Fruit fly (Drosophila melanogaster) whole organism, embryonic: ENCODE measurements around the gene Atat.

Experiments used
- Abd-B ChIP-seq: fragments of 200-800 bp; sonication (Bioruptor generic); optimal IDR thresholded peaks from 2 replicates; lab custom pipeline; 2018; ENCODE audit warnings: missing biosample characterization, mild to moderate bottlenecking, missing genetic modification characterization, moderate library complexity
- Ada2b ChIP-seq: fragments of 200-800 bp; sonication (Bioruptor generic); IDR thresholded peaks from 2 replicates; pipeline ENCODE4 v1.3.6; 2022; ENCODE audit warnings: missing biosample characterization, missing genetic modification characterization
- BtbVII ChIP-seq: fragments of 200-800 bp; sonication (Bioruptor generic); optimal IDR thresholded peaks from 3 replicates; lab custom pipeline; 2017; ENCODE audit warnings: missing biosample characterization, mild to moderate bottlenecking, missing genetic modification characterization
- CG10543 ChIP-seq: fragments of 200-800 bp; sonication (Bioruptor generic); optimal IDR thresholded peaks from 3 replicates; lab custom pipeline; 2017; ENCODE audit warnings: missing biosample characterization, mild to moderate bottlenecking, missing genetic modification characterization, moderate library complexity
- CG1233 ChIP-seq: fragments of 200-800 bp; sonication (Bioruptor generic); optimal IDR thresholded peaks from 4 replicates; lab custom pipeline; 2018; ENCODE audit warnings: missing biosample characterization, mild to moderate bottlenecking, missing genetic modification characterization
- CG13424 ChIP-seq: fragments of 200-800 bp; sonication (Bioruptor generic); optimal IDR thresholded peaks from 2 replicates; lab custom pipeline; 2019; ENCODE audit warnings: missing biosample characterization, mild to moderate bottlenecking, missing genetic modification characterization, moderate library complexity
- CG13624 ChIP-seq: fragments of 200-800 bp; sonication (Bioruptor generic); optimal IDR thresholded peaks from 2 replicates; lab custom pipeline; 2016; ENCODE audit warnings: missing biosample characterization, missing genetic modification characterization
- CG14667 ChIP-seq: fragments of 200-800 bp; sonication (Bioruptor generic); IDR thresholded peaks from 2 replicates; pipeline ENCODE4 v1.3.6; 2022; ENCODE audit warnings: missing biosample characterization, missing genetic modification characterization
- CG15011 ChIP-seq: fragments of 200-800 bp; sonication (Bioruptor generic); optimal IDR thresholded peaks from 3 replicates; lab custom pipeline; 2018; ENCODE audit warnings: missing biosample characterization, mild to moderate bottlenecking, missing genetic modification characterization
- CG1529 ChIP-seq: fragments of 200-800 bp; sonication (Bioruptor generic); optimal IDR thresholded peaks from 3 replicates; lab custom pipeline; 2018; ENCODE audit warnings: missing biosample characterization, missing genetic modification characterization
- CG17829 ChIP-seq: fragments of 200-800 bp; optimal IDR thresholded peaks from 2 replicates; lab custom pipeline; 2019; ENCODE audit warnings: missing biosample characterization, mild to moderate bottlenecking, missing genetic modification characterization, moderate library complexity
- CG33213 ChIP-seq: fragments of 200-800 bp; sonication (Bioruptor generic); optimal IDR thresholded peaks from 3 replicates; lab custom pipeline; 2016; ENCODE audit warnings: missing biosample characterization, missing genetic modification characterization
- CG34422 ChIP-seq: fragments of 200-800 bp; sonication (Bioruptor generic); IDR thresholded peaks from 3 replicates; pipeline ENCODE4 v1.3.6; 2022; ENCODE audit warnings: missing biosample characterization, missing genetic modification characterization
- CG3838 ChIP-seq: fragments of 200-800 bp; sonication (Bioruptor generic); optimal IDR thresholded peaks from 3 replicates; lab custom pipeline; 2016; ENCODE audit warnings: missing biosample characterization, missing genetic modification characterization
- CG4404 ChIP-seq: fragments of 200-800 bp; sonication (Bioruptor generic); IDR thresholded peaks from 2 replicates; pipeline ENCODE4 v1.3.6; 2022; ENCODE audit warnings: missing biosample characterization, missing genetic modification characterization
- CG7556 ChIP-seq: fragments of 200-800 bp; sonication (Bioruptor generic); optimal IDR thresholded peaks from 2 replicates; lab custom pipeline; 2017; ENCODE audit warnings: missing biosample characterization, mild to moderate bottlenecking, missing genetic modification characterization
- CG7963 ChIP-seq: fragments of 200-800 bp; sonication (Bioruptor generic); IDR thresholded peaks from 3 replicates; pipeline ENCODE4 v1.3.6; 2022; ENCODE audit warnings: missing biosample characterization, missing genetic modification characterization; ENCODE audit not compliant: partially characterized antibody
- CG8478 ChIP-seq: fragments of >200 bp; optimal IDR thresholded peaks from 2 replicates; lab custom pipeline; 2018
- CG9609 ChIP-seq: fragments of 200-800 bp; sonication (Bioruptor generic); optimal IDR thresholded peaks from 3 replicates; lab custom pipeline; 2016; ENCODE audit warnings: missing biosample characterization, missing genetic modification characterization
- CTCF ChIP-seq: fragments of 200-800 bp; sonication (Bioruptor generic); optimal IDR thresholded peaks from 2 replicates; lab custom pipeline; 2017; ENCODE audit warnings: missing biosample characterization, mild to moderate bottlenecking, missing genetic modification characterization, moderate library complexity
- E2f1 ChIP-seq: fragments of 200-800 bp; sonication (Bioruptor generic); IDR thresholded peaks from 2 replicates; pipeline ENCODE4 v1.3.6; 2022; ENCODE audit warnings: missing biosample characterization, missing genetic modification characterization
- Nf-YA ChIP-seq: fragments of 200-800 bp; sonication (Bioruptor generic); IDR thresholded peaks from 2 replicates; pipeline ENCODE4 v1.3.6; 2022; ENCODE audit warnings: missing biosample characterization, missing genetic modification characterization
- Nf-YB ChIP-seq: fragments of 200-800 bp; sonication (Bioruptor generic); optimal IDR thresholded peaks from 3 replicates; lab custom pipeline; 2019; ENCODE audit warnings: missing biosample characterization, mild to moderate bottlenecking, missing genetic modification characterization, moderate library complexity
- Opbp ChIP-seq: fragments of 200-800 bp; sonication (Bioruptor generic); IDR thresholded peaks from 3 replicates; pipeline ENCODE4 v1.3.6; 2022; ENCODE audit warnings: missing biosample characterization, missing genetic modification characterization; ENCODE audit not compliant: partially characterized antibody
- Pdp1 ChIP-seq, 2 experiments: fragments of 200-800 bp; sonication (Bioruptor generic); optimal IDR thresholded peaks; 3 replicates each; lab custom pipeline; 2016; ENCODE audit warnings: missing biosample characterization in 2 of 2, missing genetic modification characterization in 2 of 2, mild to moderate bottlenecking in 1 of 2, moderate library complexity in 1 of 2
- Ptx1 ChIP-seq: fragments of 200-800 bp; sonication (Bioruptor generic); IDR thresholded peaks from 2 replicates; pipeline ENCODE4 v1.3.6; 2022; ENCODE audit warnings: missing biosample characterization, missing genetic modification characterization
- Scr ChIP-seq: fragments of 200-800 bp; sonication (Bioruptor generic); IDR thresholded peaks from 2 replicates; pipeline ENCODE4 v1.3.6; 2022; ENCODE audit warnings: missing biosample characterization, missing genetic modification characterization; ENCODE audit not compliant: partially characterized antibody
- Trl ChIP-seq, 3 experiments: fragments of >200 bp in 2 of 3; fragments of 200-800 bp in 1 of 3; sonication (Bioruptor generic) in 1 of 3; optimal IDR thresholded peaks; 2 replicates in 1 of 3; 3 replicates in 2 of 3; lab custom pipeline; 2016 to 2017; ENCODE audit warnings: missing biosample characterization in 1 of 3, missing genetic modification characterization in 1 of 3
- ara ChIP-seq: fragments of 200-800 bp; sonication (Bioruptor generic); IDR thresholded peaks from 2 replicates; pipeline ENCODE4 v1.3.6; 2022; ENCODE audit warnings: missing biosample characterization, missing genetic modification characterization
- br ChIP-seq: fragments of >200 bp; optimal IDR thresholded peaks from 2 replicates; lab custom pipeline; 2017
- cwo ChIP-seq: fragments of 200-800 bp; sonication (Bioruptor generic); optimal IDR thresholded peaks from 3 replicates; lab custom pipeline; 2017; ENCODE audit warnings: missing biosample characterization, missing genetic modification characterization, mild to moderate bottlenecking, moderate library complexity, missing genetic modification reagents
- dmrt11E ChIP-seq: fragments of 200-800 bp; sonication (Bioruptor generic); optimal IDR thresholded peaks from 3 replicates; lab custom pipeline; 2018; ENCODE audit warnings: missing biosample characterization, mild to moderate bottlenecking, missing genetic modification characterization, moderate library complexity
- emc ChIP-seq: fragments of 200-800 bp; sonication (Bioruptor generic); optimal IDR thresholded peaks from 2 replicates; lab custom pipeline; 2016; ENCODE audit warnings: missing biosample characterization, missing genetic modification characterization
- ewg ChIP-seq: fragments of 200-800 bp; sonication (Bioruptor generic); optimal IDR thresholded peaks from 3 replicates; lab custom pipeline; 2017; ENCODE audit warnings: mild to moderate bottlenecking, missing biosample characterization, missing genetic modification reagents, missing genetic modification characterization
- gt ChIP-seq: fragments of 200-800 bp; sonication (Bioruptor generic); IDR thresholded peaks from 2 replicates; pipeline ENCODE4 v1.3.6; 2022; ENCODE audit warnings: missing biosample characterization, missing genetic modification characterization
- ind ChIP-seq: fragments of 200-800 bp; sonication (Bioruptor generic); optimal IDR thresholded peaks from 3 replicates; lab custom pipeline; 2016; ENCODE audit warnings: missing biosample characterization, missing genetic modification characterization
- knrl ChIP-seq: fragments of 200-800 bp; sonication (Bioruptor generic); IDR thresholded peaks from 3 replicates; pipeline ENCODE4 v1.3.6; 2022; ENCODE audit warnings: missing biosample characterization, missing genetic modification characterization; ENCODE audit not compliant: partially characterized antibody
- lola ChIP-seq, 3 experiments: fragments of >200 bp in 2 of 3; fragments of 200-800 bp in 1 of 3; sonication (Bioruptor generic) in 1 of 3; optimal IDR thresholded peaks; 2 replicates each; lab custom pipeline; 2017 to 2019; ENCODE audit warnings: missing biosample characterization in 3 of 3, missing genetic modification characterization in 3 of 3, mild to moderate bottlenecking in 1 of 3, moderate library complexity in 1 of 3
- otp ChIP-seq: fragments of 200-800 bp; sonication (Bioruptor generic); IDR thresholded peaks from 3 replicates; pipeline ENCODE4, ENCODE4 v1.3.6; 2022; ENCODE audit warnings: missing biosample characterization, missing genetic modification characterization
- salm ChIP-seq: fragments of 200-800 bp; sonication (Bioruptor generic); optimal IDR thresholded peaks from 2 replicates; lab custom pipeline; 2018; ENCODE audit warnings: missing biosample characterization, mild to moderate bottlenecking, missing genetic modification characterization
- sc ChIP-seq, 3 experiments: fragments of >200 bp in 2 of 3; fragments of 200-800 bp in 1 of 3; sonication (Bioruptor generic) in 1 of 3; optimal IDR thresholded peaks; 2 replicates in 2 of 3; 3 replicates in 1 of 3; lab custom pipeline; 2017; ENCODE audit warnings: mild to moderate bottlenecking in 1 of 3, missing biosample characterization in 1 of 3, missing genetic modification characterization in 1 of 3, missing genetic modification reagents in 1 of 3
- schlank ChIP-seq: fragments of 200-800 bp; sonication (Bioruptor generic); optimal IDR thresholded peaks from 2 replicates; lab custom pipeline; 2018; ENCODE audit warnings: missing biosample characterization, mild to moderate bottlenecking, missing genetic modification characterization
- sens ChIP-seq: fragments of 200-800 bp; sonication (Bioruptor generic); peaks from one replicate; lab custom pipeline; 2016; ENCODE audit warnings: missing biosample characterization, missing genetic modification characterization
- sima ChIP-seq: fragments of 200-800 bp; sonication (Bioruptor generic); optimal IDR thresholded peaks from 2 replicates; lab custom pipeline; 2016; ENCODE audit warnings: missing biosample characterization, missing genetic modification characterization
- tna ChIP-seq: fragments of 200-800 bp; sonication (Bioruptor generic); IDR thresholded peaks from 2 replicates; pipeline ENCODE4 v1.3.6; 2022; ENCODE audit warnings: missing biosample characterization, missing genetic modification characterization; ENCODE audit not compliant: partially characterized antibody
- ttk ChIP-seq: fragments of 200-800 bp; sonication (Bioruptor generic); IDR thresholded peaks from 2 replicates; pipeline ENCODE4 v2.1.2; 2022; ENCODE audit warnings: missing biosample characterization, missing genetic modification characterization
- unc-4 ChIP-seq: fragments of 200-800 bp; sonication (Bioruptor generic); IDR thresholded peaks from 2 replicates; pipeline ENCODE4 v1.3.6; 2022; ENCODE audit warnings: missing biosample characterization, missing genetic modification characterization; ENCODE audit not compliant: partially characterized antibody
- unpg ChIP-seq: fragments of 200-800 bp; sonication (Bioruptor generic); optimal IDR thresholded peaks from 3 replicates; lab custom pipeline; 2018; ENCODE audit warnings: missing biosample characterization, mild to moderate bottlenecking, missing genetic modification characterization, moderate library complexity
- zen ChIP-seq: fragments of 200-800 bp; sonication (Bioruptor generic); optimal IDR thresholded peaks from 3 replicates; lab custom pipeline; 2018; ENCODE audit warnings: missing biosample characterization, mild to moderate bottlenecking, missing genetic modification characterization, moderate library complexity

The Atat gene

DNA sequence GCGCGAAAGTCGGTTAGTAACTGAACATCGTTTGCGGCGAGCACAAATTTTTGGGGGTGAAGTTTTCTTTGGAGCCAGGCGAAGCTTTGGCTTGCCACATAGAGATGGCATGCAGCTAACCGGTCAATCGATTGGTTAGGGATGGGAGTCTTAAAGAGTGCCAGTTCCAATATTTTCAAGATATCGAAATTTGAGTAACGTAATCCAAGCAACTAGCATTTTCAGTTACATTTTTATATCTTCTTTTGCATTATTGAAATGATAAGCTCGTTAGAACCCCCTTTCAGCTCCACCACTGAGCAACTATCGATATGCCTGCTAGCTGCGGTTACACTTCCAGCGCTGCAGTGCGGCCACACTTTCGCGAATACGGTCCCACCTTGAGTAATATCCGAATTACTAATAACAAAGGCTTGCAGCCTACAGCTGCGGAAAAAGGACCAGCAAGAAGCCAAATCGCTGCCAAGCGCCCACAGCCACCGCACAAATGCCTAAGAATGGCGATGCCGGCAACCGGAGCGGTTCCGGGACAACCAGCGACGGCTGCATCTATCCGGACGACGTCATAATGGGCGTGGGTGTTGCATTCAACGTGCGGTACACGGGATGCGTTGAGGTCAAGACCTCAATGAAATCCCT, at the start of gene Atat, which contains the start of gene Shc (continued):
- peak; percentile 99 for TF ChIP-seq otp (GFP tag; lab: Robert Waterston, UW)
- peak; percentile 100 for TF ChIP-seq sens
- TF ChIP-seq unpg (GFP tag; lab: Kevin White, UChicago), result peak; percentile 98
- peak; percentile 98 for TF ChIP-seq dmrt11E
- TF ChIP-seq Scr (GFP tag; lab: Robert Waterston, UW), result peak; percentile 93
- peak; percentile 100 for TF ChIP-seq CG4404 (GFP tag; lab: Robert Waterston, UW)
- TF ChIP-seq tna (GFP tag; lab: Robert Waterston, UW), result peak; percentile 80; the same call in 1 of the 2 replicates
- peak; percentile 96 for TF ChIP-seq knrl (GFP tag; lab: Robert Waterston, UW)
- peak; percentile 98 for TF ChIP-seq schlank
- TF ChIP-seq CG13624 (GFP tag; lab: Kevin White, UChicago), result peak; percentile 100
- peak; percentile 99 for TF ChIP-seq ara
- peak; percentile 62 for TF ChIP-seq CTCF (GFP tag; lab: Kevin White, UChicago)
- TF ChIP-seq Ptx1 (GFP tag; lab: Robert Waterston, UW), result peak; percentile 100
- TF ChIP-seq Abd-B, result peak; percentile 100
- TF ChIP-seq lola (GFP tag; optimal IDR thresholded peaks at IDR 0.05; lab: Kevin White, UChicago), result peak in 1 of 3 experiments; percentile 98
- peak; percentile 100 for TF ChIP-seq ind
- TF ChIP-seq Opbp (GFP tag; lab: Robert Waterston, UW), result peak; percentile 89
- peak; percentile 55 for TF ChIP-seq CG8478 (lab: Kevin White, UChicago)
- peak; percentile 99 for TF ChIP-seq zen (tag; lab: Kevin White, UChicago)
- peak; percentile 97 for TF ChIP-seq CG3838 (GFP tag; lab: Kevin White, UChicago)
- peak; percentile 99 for TF ChIP-seq gt (GFP tag; lab: Robert Waterston, UW)
- TF ChIP-seq E2f1 (GFP tag; lab: Robert Waterston, UW), result peak; percentile 99
- peak; percentile 93 for TF ChIP-seq salm (tag; lab: Kevin White, UChicago)
- peak; percentile 98 for TF ChIP-seq sima
- peak; percentile 64; the same call in 1 of the 3 replicates for TF ChIP-seq CG7963
- TF ChIP-seq ttk (GFP tag; lab: Robert Waterston, UW), result peak; percentile 100
- TF ChIP-seq CG33213 (GFP tag; lab: Kevin White, UChicago), result peak; percentile 99
- TF ChIP-seq emc (GFP tag; lab: Kevin White, UChicago), result peak; percentile 99
- peak; percentile 96 for TF ChIP-seq cwo (GFP tag; lab: Kevin White, UChicago)
- peak; percentile 96 for TF ChIP-seq CG7556 (GFP tag; lab: Kevin White, UChicago)
- TF ChIP-seq sc (optimal IDR thresholded peaks at IDR 0.05; lab: Kevin White, UChicago), result no peak
- peak; percentile 96 for TF ChIP-seq sc (GFP tag; optimal IDR thresholded peaks at IDR 0.05; lab: Kevin White, UChicago)
- peak; percentile 98 for TF ChIP-seq CG10543 (GFP tag; lab: Kevin White, UChicago)
- peak; percentile 95 for TF ChIP-seq BtbVII (GFP tag; lab: Kevin White, UChicago)
- TF ChIP-seq Trl (optimal IDR thresholded peaks at IDR 0.05; lab: Kevin White, UChicago), result no peak
- TF ChIP-seq Trl (GFP tag; optimal IDR thresholded peaks at IDR 0.05; lab: Kevin White, UChicago), result peak; percentile 100
- TF ChIP-seq CG17829 (tag; lab: Kevin White, UChicago), result peak; percentile 98
- peak; percentile 100 for TF ChIP-seq CG34422 (GFP tag; lab: Robert Waterston, UW)
- peak; percentile 99 for TF ChIP-seq CG13424
- peak; percentile 100 for TF ChIP-seq CG14667 (GFP tag; lab: Robert Waterston, UW)
- peak; percentile 95 for TF ChIP-seq unc-4
- peak; percentile 96 for TF ChIP-seq CG15011 (GFP tag; lab: Kevin White, UChicago)
- peak; percentile 98 for TF ChIP-seq ewg (GFP tag; lab: Kevin White, UChicago)
- TF ChIP-seq CG9609 (GFP tag; lab: Kevin White, UChicago), result peak; percentile 100
- TF ChIP-seq Pdp1 (GFP tag; optimal IDR thresholded peaks at IDR 0.05; lab: Kevin White, UChicago), result peak; percentile 99 to 100
- peak; percentile 87 for TF ChIP-seq Nf-YB (GFP tag; lab: Kevin White, UChicago)
- TF ChIP-seq br (lab: Kevin White, UChicago), result no peak
- peak; percentile 94 for TF ChIP-seq CG1529
- peak; percentile 98 for TF ChIP-seq CG1233
- TF ChIP-seq Nf-YA, result peak; percentile 99
- peak; percentile 99 for TF ChIP-seq Ada2b (GFP tag; lab: Robert Waterston, UW)
